Worm (Caenorhabditis elegans) whole organism, midembryonic: ENCODE measurements around the gene F07H5.13.

Experiments used
- T22C8.4 ChIP-seq: fragments of 200-800 bp; sonication (Bioruptor generic); IDR thresholded peaks from 2 replicates; pipeline ENCODE4 v1.3.6; 2022; ENCODE audit warnings: missing genetic modification characterization, missing compliant biosample characterization
- flt-1 ChIP-seq: fragments of 200-800 bp; sonication (Bioruptor generic); IDR thresholded peaks from 2 replicates; pipeline ENCODE4 v1.3.6; 2022; ENCODE audit warnings: missing genetic modification characterization, missing compliant biosample characterization
- med-1 ChIP-seq: sonication (generic microtip); optimal IDR thresholded peaks from 2 replicates; lab custom pipeline; 2017; ENCODE audit warnings: missing genetic modification characterization, mild to moderate bottlenecking, missing compliant biosample characterization, antibody characterized with exemption, missing genetic modification reagents; ENCODE audit not compliant: insufficient read depth
- tab-1 ChIP-seq: fragments of 200-800 bp; sonication (Bioruptor generic); IDR thresholded peaks from 2 replicates; pipeline ENCODE4 v1.3.6; 2022; ENCODE audit warnings: missing genetic modification characterization, missing compliant biosample characterization
- ztf-29 ChIP-seq: fragments of 200-800 bp; sonication (Bioruptor generic); IDR thresholded peaks from 2 replicates; pipeline ENCODE4 v1.3.6; 2022; ENCODE audit warnings: missing genetic modification reagents, missing genetic modification characterization, missing compliant biosample characterization

- no peak for TF ChIP-seq flt-1 (GFP tag; lab: Robert Waterston, UW)
- TF ChIP-seq ztf-29 (GFP tag; lab: Robert Waterston, UW), result no peak
- no peak for TF ChIP-seq tab-1
- TF ChIP-seq T22C8.4 (GFP tag; lab: Robert Waterston, UW), result no peak
- TF ChIP-seq med-1 (GFP tag; lab: Kevin White, UChicago), result no peak
These were observed 30.8 kb downstream of the F07H5.13 start, which contains the start of gene F46C5.1 for ce11 chrII:8821140-8821595.
